Worm (Caenorhabditis elegans): ENCODE results near the gene ced-7.

ce11 chrIII:9616933-9617332 lies 37.0 kb upstream of the ced-7 start:
- TF ChIP-seq nhr-11 (tag; optimal IDR thresholded peaks at IDR 0.05) (no peak), snpc-4 (tag; optimal IDR thresholded peaks at IDR 0.05) (no peak), pqm-1 (tag; optimal IDR thresholded peaks at IDR 0.05) (no peak), nfya-1 (tag; optimal IDR thresholded peaks at IDR 0.05; ENCODE audit: insufficient read depth) (no peak), unc-62 (GFP tag; optimal IDR thresholded peaks at IDR 0.05) (no peak), tbx-2 (tag; optimal IDR thresholded peaks at IDR 0.05) (no peak), jun-1 (tag; optimal IDR thresholded peaks at IDR 0.05) (no peak), ceh-28 (tag; optimal IDR thresholded peaks at IDR 0.05) (no peak), ama-1 (optimal IDR thresholded peaks at IDR 0.05) (no peak), aly-2 (tag; optimal IDR thresholded peaks at IDR 0.05) (no peak), eor-1 (tag; optimal IDR thresholded peaks at IDR 0.05) (no peak)

Data from whole organism, L3 larva.